Worm (Caenorhabditis elegans): ENCODE results near the gene F59A6.12.

The F59A6.12 gene

ce11 chrII:5046209-5047200, 34.6 kb upstream of the F59A6.12 start:
- peak; percentile 77 for TF ChIP-seq fkh-10 (GFP tag; optimal IDR thresholded peaks at IDR 0.05)
- TF ChIP-seq vab-7 (GFP tag; IDR thresholded peaks at IDR 0.05): no peak
- TF ChIP-seq Y48G9A.11 (GFP tag; IDR thresholded peaks at IDR 0.05): no peak
- no peak for TF ChIP-seq Y5F2A.4 (GFP tag; optimal IDR thresholded peaks at IDR 0.05)
- no peak for TF ChIP-seq sdz-12 (GFP tag; optimal IDR thresholded peaks at IDR 0.05)
- no peak for TF ChIP-seq fos-1 (tag; optimal IDR thresholded peaks at IDR 0.05)
- no peak for TF ChIP-seq ZK546.5 (tag; optimal IDR thresholded peaks at IDR 0.05)
- no peak for TF ChIP-seq dmd-8 (GFP tag; IDR thresholded peaks at IDR 0.05)
- no peak for TF ChIP-seq nhr-42 (GFP tag; IDR thresholded peaks at IDR 0.05)
- no peak for TF ChIP-seq R02D3.7 (tag; optimal IDR thresholded peaks at IDR 0.05)
- no peak for TF ChIP-seq nhr-10 (tag; optimal IDR thresholded peaks at IDR 0.05)
- TF ChIP-seq T20F7.1 (GFP tag; optimal IDR thresholded peaks at IDR 0.05): no peak
- TF ChIP-seq lin-29 (GFP tag; IDR thresholded peaks at IDR 0.05): no peak
- TF ChIP-seq nhr-237 (tag; optimal IDR thresholded peaks at IDR 0.05): no peak
- TF ChIP-seq Y105C5A.15 (GFP tag; IDR thresholded peaks at IDR 0.05): no peak
- no peak for TF ChIP-seq mxl-2 (GFP tag; conservative IDR thresholded peaks at IDR 0.05)
- no peak for TF ChIP-seq mes-2 (tag; optimal IDR thresholded peaks at IDR 0.05; ENCODE audit: poor library complexity, severe bottlenecking)
- TF ChIP-seq hlh-30 (tag; optimal IDR thresholded peaks at IDR 0.05; ENCODE audit: insufficient read depth): peak; percentile 51
- peak in 1 of 2 experiments; percentile 18 for TF ChIP-seq mdl-1 (tag; optimal IDR thresholded peaks at IDR 0.05)
- TF ChIP-seq nhr-76 (tag; optimal IDR thresholded peaks at IDR 0.05): no peak
- TF ChIP-seq unc-62 (GFP tag; optimal IDR thresholded peaks at IDR 0.05 in 1 of 2): peak in 1 of 2 experiments; percentile 81
- no peak for TF ChIP-seq unc-62 (tag; optimal IDR thresholded peaks at IDR 0.05)
- no peak for TF ChIP-seq snpc-4 (tag; optimal IDR thresholded peaks at IDR 0.05)
- TF ChIP-seq aha-1 (tag): no peak
- no peak for TF ChIP-seq ama-1 (optimal IDR thresholded peaks at IDR 0.05)
- no peak for TF ChIP-seq ceh-82 (tag; optimal IDR thresholded peaks at IDR 0.05)
- TF ChIP-seq mxl-3 (GFP tag; optimal IDR thresholded peaks at IDR 0.05): no peak
- no peak for TF ChIP-seq F49E8.2 (tag; optimal IDR thresholded peaks at IDR 0.05; ENCODE audit: borderline replicate concordance)
- no peak for TF ChIP-seq nhr-41 (GFP tag; IDR thresholded peaks at IDR 0.05)
- no peak for TF ChIP-seq D1046.2 (GFP tag; IDR thresholded peaks at IDR 0.05)
- TF ChIP-seq pqm-1 (tag; optimal IDR thresholded peaks at IDR 0.05): no peak
- TF ChIP-seq ceh-20 (GFP tag; IDR thresholded peaks at IDR 0.05): no peak
- no peak for TF ChIP-seq egl-43 (GFP tag; IDR thresholded peaks at IDR 0.05)
- TF ChIP-seq ces-1 (GFP tag; optimal IDR thresholded peaks at IDR 0.05): peak; percentile 57
- TF ChIP-seq ceh-44 (GFP tag; IDR thresholded peaks at IDR 0.05): no peak
- TF ChIP-seq spr-3 (GFP tag; optimal IDR thresholded peaks at IDR 0.05): no peak
- no peak for TF ChIP-seq nhr-102 (tag; optimal IDR thresholded peaks at IDR 0.05)
- TF ChIP-seq cey-2 (tag; optimal IDR thresholded peaks at IDR 0.05; ENCODE audit: borderline replicate concordance, insufficient read depth): no peak
- TF ChIP-seq lsy-2 (tag; optimal IDR thresholded peaks at IDR 0.05): peak in 1 of 2 experiments; percentile 22
- no peak for TF ChIP-seq dmd-6 (GFP tag; IDR thresholded peaks at IDR 0.05)
- no peak for TF ChIP-seq ceh-62 (tag; optimal IDR thresholded peaks at IDR 0.05)
- TF ChIP-seq zfp-2 (tag; optimal IDR thresholded peaks at IDR 0.05): no peak
- no peak for TF ChIP-seq daf-16 (GFP tag; optimal IDR thresholded peaks at IDR 0.05)
- TF ChIP-seq daf-16 (tag; optimal IDR thresholded peaks at IDR 0.05): no peak
- TF ChIP-seq dmd-9 (GFP tag; IDR thresholded peaks at IDR 0.05): no peak
